Worm (Caenorhabditis elegans): ENCODE data around the gene srt-53.

The srt-53 gene

ce11 chrV:7946229-7946628 lies 6.0 kb upstream of the srt-53 start:
- no peak for TF ChIP-seq attf-3 (GFP tag; conservative IDR thresholded peaks at IDR 0.05)

- TF ChIP-seq die-1 (tag; optimal IDR thresholded peaks at IDR 0.05) (no peak), him-1 (tag; optimal IDR thresholded peaks at IDR 0.05) (no peak), let-607 (tag; optimal IDR thresholded peaks at IDR 0.05) (no peak)
Observed at ce11 chrV:7943568-7943967, 3.4 kb upstream of the srt-53 start, which contains the start of gene Y97E10B.1. Gene Y97E10B.1 (plus strand): TSS chrV:7943868.

- no peak for TF ChIP-seq unc-62 (GFP tag; optimal IDR thresholded peaks at IDR 0.05)
- TF ChIP-seq attf-5 (GFP tag; optimal IDR thresholded peaks at IDR 0.05), result no peak
- no peak for TF ChIP-seq sptf-2 (GFP tag; optimal IDR thresholded peaks at IDR 0.05)
- no peak for TF ChIP-seq hsf-1 (GFP tag; IDR thresholded peaks at IDR 0.05)
Observed at ce11 chrV:7937152-7937551, 3.0 kb downstream of the srt-53 start, which contains the start of gene srsx-3. Gene srsx-3 (minus strand): TSS chrV:7937252.

- TF ChIP-seq let-607 (tag; optimal IDR thresholded peaks at IDR 0.05) (no peak), mel-28 (tag; optimal IDR thresholded peaks at IDR 0.05; ENCODE audit: borderline replicate concordance) (no peak), lsl-1 (GFP tag; optimal IDR thresholded peaks at IDR 0.05) (no peak), bed-1 (GFP tag; IDR thresholded peaks at IDR 0.05) (no peak), die-1 (tag; optimal IDR thresholded peaks at IDR 0.05) (no peak), mcd-1 (GFP tag; IDR thresholded peaks at IDR 0.05) (no peak), ztf-3 (GFP tag; optimal IDR thresholded peaks at IDR 0.05) (no peak), nhr-27 (tag; optimal IDR thresholded peaks at IDR 0.05) (no peak), unc-130 (GFP tag; optimal IDR thresholded peaks at IDR 0.05) (no peak), xnd-1 (tag; optimal IDR thresholded peaks at IDR 0.05) (no peak), ztf-25 (GFP tag; IDR thresholded peaks at IDR 0.05) (no peak), ccch-3 (GFP tag; optimal IDR thresholded peaks at IDR 0.05) (no peak), B0336.3 (GFP tag; IDR thresholded peaks at IDR 0.05) (no peak)
Observed at ce11 chrV:7932998-7933397, 7.2 kb downstream of the srt-53 start, which contains the start of gene ncx-10. Gene ncx-10 (minus strand): TSS chrV:7933098.

- TF ChIP-seq Y79H2A.3 (GFP tag; conservative IDR thresholded peaks at IDR 0.05) (no peak), F23B12.7 (tag; optimal IDR thresholded peaks at IDR 0.05; ENCODE audit: insufficient read depth) (no peak), C06A6.2 (GFP tag; conservative IDR thresholded peaks at IDR 0.05) (no peak), lin-26 (GFP tag; IDR thresholded peaks at IDR 0.05) (no peak), lin-54 (GFP tag; optimal IDR thresholded peaks at IDR 0.05) (no peak), ceh-91 (GFP tag; IDR thresholded peaks at IDR 0.05) (no peak), pha-4 (tag; optimal IDR thresholded peaks at IDR 0.05) (no peak), egl-44 (GFP tag; IDR thresholded peaks at IDR 0.05) (no peak)
Observed at ce11 chrV:7928660-7929059, 11.5 kb downstream of the srt-53 start, which contains the start of gene srsx-5. Gene srsx-5 (plus strand): TSS chrV:7928960.

- TF ChIP-seq B0035.1 (tag; optimal IDR thresholded peaks at IDR 0.05), result no peak
- TF ChIP-seq sptf-2 (GFP tag; optimal IDR thresholded peaks at IDR 0.05), result no peak
- TF ChIP-seq zim-3 (tag; optimal IDR thresholded peaks at IDR 0.05), result no peak
- no peak for TF ChIP-seq nhr-90 (tag; optimal IDR thresholded peaks at IDR 0.05)
- no peak for TF ChIP-seq B0019.2 (GFP tag; conservative IDR thresholded peaks at IDR 0.05)
- TF ChIP-seq F23B12.7 (tag; optimal IDR thresholded peaks at IDR 0.05; ENCODE audit: insufficient read depth), result no peak
- no peak for TF ChIP-seq lsy-27 (tag; optimal IDR thresholded peaks at IDR 0.05; ENCODE audit: borderline replicate concordance, insufficient read depth)
- TF ChIP-seq F33H1.4 (GFP tag; IDR thresholded peaks at IDR 0.05), result no peak
- no peak for TF ChIP-seq F57A8.1 (GFP tag; optimal IDR thresholded peaks at IDR 0.05)
- no peak for TF ChIP-seq let-526 (GFP tag; IDR thresholded peaks at IDR 0.05)
- no peak for TF ChIP-seq hmg-1.2 (GFP tag; IDR thresholded peaks at IDR 0.05)
- no peak for TF ChIP-seq nhr-120 (GFP tag; IDR thresholded peaks at IDR 0.05)
- no peak for TF ChIP-seq dpff-1 (tag; optimal IDR thresholded peaks at IDR 0.05)
- TF ChIP-seq hlh-26 (GFP tag; conservative IDR thresholded peaks at IDR 0.05), result no peak
- no peak for TF ChIP-seq ceh-79 (tag; optimal IDR thresholded peaks at IDR 0.05)
- TF ChIP-seq egl-18 (GFP tag; IDR thresholded peaks at IDR 0.05), result no peak
Observed at ce11 chrV:7926784-7927183, 13.4 kb downstream of the srt-53 start, which contains the start of gene srsx-6. Gene srsx-6 (plus strand): TSS chrV:7927084.
